Fruit fly (Drosophila melanogaster) whole organism, adult: ENCODE measurements around the gene Hr96.
A peak's percentile ranks its signal among the peaks of the same experiment; 100 is the strongest.

Experiments
- CG11617 ChIP-seq: fragments of 200-800 bp; sonication (Bioruptor generic); optimal IDR thresholded peaks from 2 replicates; lab custom pipeline; 2017; ENCODE audit warnings: mild to moderate bottlenecking, missing biosample characterization, missing genetic modification reagents, missing genetic modification characterization
- CG12768 ChIP-seq: fragments of 200-800 bp; sonication (Bioruptor generic); optimal IDR thresholded peaks from 2 replicates; lab custom pipeline; 2017; ENCODE audit warnings: missing biosample characterization, missing genetic modification characterization, mild to moderate bottlenecking, moderate library complexity, missing genetic modification reagents
- CG14711 ChIP-seq: fragments of 200-800 bp; sonication (Bioruptor generic); optimal IDR thresholded peaks from 2 replicates; lab custom pipeline; 2018; ENCODE audit warnings: missing biosample characterization, mild to moderate bottlenecking, missing genetic modification characterization, moderate library complexity
- CG1620 ChIP-seq: fragments of 200-800 bp; sonication (Bioruptor generic); optimal IDR thresholded peaks from 2 replicates; lab custom pipeline; 2016; ENCODE audit warnings: missing biosample characterization, missing genetic modification characterization
- CG33017 ChIP-seq: fragments of 200-800 bp; sonication (Bioruptor generic); optimal IDR thresholded peaks from 2 replicates; lab custom pipeline; 2018; ENCODE audit warnings: missing biosample characterization, mild to moderate bottlenecking, missing genetic modification characterization, moderate library complexity
- CG5204 ChIP-seq: fragments of 200-800 bp; sonication (Bioruptor generic); optimal IDR thresholded peaks from 2 replicates; lab custom pipeline; 2016; ENCODE audit warnings: missing biosample characterization, missing genetic modification characterization
- CG7045 ChIP-seq: fragments of 200-800 bp; sonication (Bioruptor generic); optimal IDR thresholded peaks from 2 replicates; lab custom pipeline; 2017; ENCODE audit warnings: missing biosample characterization, mild to moderate bottlenecking, missing genetic modification characterization
- CG7101 ChIP-seq: fragments of 200-800 bp; sonication (Bioruptor generic); optimal IDR thresholded peaks from 2 replicates; lab custom pipeline; 2018; ENCODE audit warnings: missing biosample characterization, mild to moderate bottlenecking, missing genetic modification characterization, moderate library complexity
- Clk ChIP-seq: fragments of 200-800 bp; sonication (Bioruptor generic); optimal IDR thresholded peaks from 2 replicates; lab custom pipeline; 2017; ENCODE audit warnings: missing biosample characterization, missing genetic modification characterization
- Crg-1 ChIP-seq: fragments of 200-800 bp; sonication (Bioruptor generic); optimal IDR thresholded peaks from 2 replicates; lab custom pipeline; 2016; ENCODE audit warnings: missing biosample characterization, missing genetic modification characterization
- Hr96 ChIP-seq: fragments of 200-800 bp; sonication (Bioruptor generic); optimal IDR thresholded peaks from 2 replicates; lab custom pipeline; 2016; ENCODE audit warnings: missing biosample characterization, missing genetic modification characterization
- Mnt ChIP-seq: fragments of 200-800 bp; sonication (Bioruptor generic); optimal IDR thresholded peaks from 2 replicates; lab custom pipeline; 2016; ENCODE audit warnings: missing biosample characterization, mild to moderate bottlenecking, missing genetic modification characterization
- bab1 ChIP-seq: fragments of 200-800 bp; sonication (Bioruptor generic); optimal IDR thresholded peaks from 3 replicates; lab custom pipeline; 2019; ENCODE audit warnings: missing biosample characterization, mild to moderate bottlenecking, missing genetic modification characterization, moderate library complexity
- cic ChIP-seq: fragments of 200-800 bp; sonication (Bioruptor generic); optimal IDR thresholded peaks from 2 replicates; lab custom pipeline; 2017; ENCODE audit warnings: missing biosample characterization, mild to moderate bottlenecking, missing genetic modification characterization, moderate library complexity
- cnc ChIP-seq, 2 experiments: fragments of >200 bp; optimal IDR thresholded peaks; 2 replicates each; lab custom pipeline; 2017
- kay ChIP-seq: fragments of 200-800 bp; sonication (Bioruptor generic); peaks from one replicate; lab custom pipeline; 2016; ENCODE audit warnings: missing biosample characterization, missing genetic modification characterization, borderline replicate concordance
- ovo ChIP-seq: fragments of 200-800 bp; sonication (Bioruptor generic); optimal IDR thresholded peaks from 2 replicates; lab custom pipeline; 2016; ENCODE audit warnings: missing biosample characterization, missing genetic modification characterization
- pad ChIP-seq: fragments of 200-800 bp; sonication (Bioruptor generic); optimal IDR thresholded peaks from 3 replicates; lab custom pipeline; 2017; ENCODE audit warnings: missing biosample characterization, missing genetic modification characterization, mild to moderate bottlenecking, moderate library complexity, missing genetic modification reagents
- tj ChIP-seq: fragments of 200-800 bp; sonication (Bioruptor generic); optimal IDR thresholded peaks from 3 replicates; lab custom pipeline; 2017; ENCODE audit warnings: missing biosample characterization, mild to moderate bottlenecking, missing genetic modification characterization, moderate library complexity
- toe ChIP-seq: fragments of 200-800 bp; sonication (Bioruptor generic); optimal IDR thresholded peaks from 2 replicates; lab custom pipeline; 2016; ENCODE audit warnings: missing biosample characterization, missing genetic modification characterization

Gene Hr96

dm6 chr3R:25024895-25025557 is at the start of gene Hr96, which contains the start of gene EMC6:
TSS of gene Hr96 (plus strand) at chr3R:25025235.
TSS of gene EMC6 (minus strand) at chr3R:25025017.
- TF ChIP-seq CG11617 (GFP tag; lab: Kevin White, UChicago) = peak; percentile 92
- TF ChIP-seq kay = no peak
- peak; percentile 94 for TF ChIP-seq bab1 (GFP tag; lab: Kevin White, UChicago)
- TF ChIP-seq CG12768 (GFP tag; lab: Kevin White, UChicago) = peak; percentile 88
- peak; percentile 74 for TF ChIP-seq pad (GFP tag; lab: Kevin White, UChicago)
- peak; percentile 92 for TF ChIP-seq CG7101 (tag; lab: Kevin White, UChicago)
- peak; percentile 89 for TF ChIP-seq CG7045 (GFP tag; lab: Kevin White, UChicago)
- peak; percentile 65 for TF ChIP-seq ovo (GFP tag; lab: Kevin White, UChicago)
- TF ChIP-seq CG14711 (tag; lab: Kevin White, UChicago) = peak; percentile 83
- peak; percentile 91 for TF ChIP-seq CG33017 (tag; lab: Kevin White, UChicago)
- TF ChIP-seq cnc (optimal IDR thresholded peaks at IDR 0.05; lab: Kevin White, UChicago) = no peak
- TF ChIP-seq CG5204 (GFP tag; lab: Kevin White, UChicago) = no peak
- peak; percentile 67 for TF ChIP-seq cic (GFP tag; lab: Kevin White, UChicago)
- peak; percentile 80 for TF ChIP-seq Crg-1 (GFP tag; lab: Kevin White, UChicago)
- TF ChIP-seq CG1620 (GFP tag; lab: Kevin White, UChicago) = peak; percentile 93
- no peak for TF ChIP-seq Hr96 (GFP tag; lab: Kevin White, UChicago)
- peak; percentile 85 for TF ChIP-seq Mnt (GFP tag; lab: Kevin White, UChicago)
- TF ChIP-seq Clk (GFP tag; lab: Kevin White, UChicago) = peak; percentile 85
- peak; percentile 67 for TF ChIP-seq tj (GFP tag; lab: Kevin White, UChicago)

- TF ChIP-seq CG1620 (GFP tag; lab: Kevin White, UChicago) (no peak), CG33017 (tag; lab: Kevin White, UChicago) (no peak), cic (GFP tag; lab: Kevin White, UChicago) (no peak), cnc (optimal IDR thresholded peaks at IDR 0.05; lab: Kevin White, UChicago) (no peak), CG14711 (tag; lab: Kevin White, UChicago) (no peak), Clk (GFP tag; lab: Kevin White, UChicago) (no peak), CG5204 (GFP tag; lab: Kevin White, UChicago) (no peak), toe (no peak), CG7101 (tag; lab: Kevin White, UChicago) (no peak), Hr96 (GFP tag; lab: Kevin White, UChicago) (no peak), kay (no peak)
Observed at dm6 chr3R:24976144-24976543, 48.9 kb upstream of the Hr96 start.

- no peak for TF ChIP-seq tj (GFP tag; lab: Kevin White, UChicago)
- TF ChIP-seq kay = no peak
- TF ChIP-seq CG5204 (GFP tag; lab: Kevin White, UChicago) = no peak
- no peak for TF ChIP-seq cnc (optimal IDR thresholded peaks at IDR 0.05; lab: Kevin White, UChicago)
- no peak for TF ChIP-seq CG11617 (GFP tag; lab: Kevin White, UChicago)
- TF ChIP-seq CG33017 (tag; lab: Kevin White, UChicago) = no peak
- no peak for TF ChIP-seq Clk (GFP tag; lab: Kevin White, UChicago)
- TF ChIP-seq CG7045 (GFP tag; lab: Kevin White, UChicago) = no peak
- no peak for TF ChIP-seq CG7101 (tag; lab: Kevin White, UChicago)
Observed at dm6 chr3R:24983537-24984501, 41.2 kb upstream of the Hr96 start, which contains the start of gene tnc. TSS of gene tnc (plus strand) at chr3R:24984384.

dm6 chr3R:24985029-24985685 is 39.9 kb upstream of the Hr96 start:
- TF ChIP-seq CG1620 (GFP tag; lab: Kevin White, UChicago) (no peak), CG14711 (tag; lab: Kevin White, UChicago) (no peak), tj (GFP tag; lab: Kevin White, UChicago) (no peak), Mnt (GFP tag; lab: Kevin White, UChicago) (no peak), CG7101 (tag; lab: Kevin White, UChicago) (no peak), Crg-1 (GFP tag; lab: Kevin White, UChicago) (no peak), CG11617 (GFP tag; lab: Kevin White, UChicago) (no peak), kay (no peak), Clk (GFP tag; lab: Kevin White, UChicago) (no peak), CG7045 (GFP tag; lab: Kevin White, UChicago) (no peak), toe (no peak), cnc (optimal IDR thresholded peaks at IDR 0.05; lab: Kevin White, UChicago) (no peak), CG12768 (GFP tag; lab: Kevin White, UChicago) (no peak), ovo (GFP tag; lab: Kevin White, UChicago) (no peak), bab1 (GFP tag; lab: Kevin White, UChicago) (no peak), CG33017 (tag; lab: Kevin White, UChicago) (no peak), Hr96 (GFP tag; lab: Kevin White, UChicago) (no peak), cic (GFP tag; lab: Kevin White, UChicago) (no peak), pad (GFP tag; lab: Kevin White, UChicago) (no peak), CG5204 (GFP tag; lab: Kevin White, UChicago) (no peak)
